3 worm cellular contexts compared by ENCODE assay signal in the genomic region with DNA sequence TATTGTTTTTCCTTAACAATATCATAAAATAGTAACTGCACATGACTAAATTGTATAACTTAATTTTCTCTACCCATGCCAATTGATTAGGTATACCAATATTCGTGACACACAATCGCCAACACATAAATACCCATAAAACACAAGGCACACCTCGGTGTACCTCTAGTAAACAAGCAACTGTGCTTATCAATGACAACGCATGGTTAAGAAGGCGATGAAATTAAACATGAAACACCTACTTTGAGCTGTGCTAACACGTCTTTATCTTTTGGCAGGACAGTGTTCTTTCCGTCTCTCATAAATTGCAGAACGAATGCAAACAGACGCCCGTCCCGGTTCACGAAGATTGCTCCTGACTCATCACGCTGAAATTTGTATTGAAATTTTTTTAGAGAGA.
TF ChIP-seq lines count a peak whose summit lies in the region.

No protein-coding gene starts in this region.

TF ChIP-seq in whole organism, L1 larva, 84 proteins besides CTCF, POLR2A, EP300 and RAD21 (continued from another document):
- TF ChIP-seq fos-1 (tag; optimal IDR thresholded peaks at IDR 0.05; lab: Kevin White, UChicago) (no peak), xbp-1 (tag; optimal IDR thresholded peaks at IDR 0.05; lab: Kevin White, UChicago) (no peak), sptf-1 (tag; optimal IDR thresholded peaks at IDR 0.05; lab: Kevin White, UChicago) (no peak), aha-1 (tag; optimal IDR thresholded peaks at IDR 0.05; lab: Kevin White, UChicago) (no peak), nhr-90 (tag; optimal IDR thresholded peaks at IDR 0.05; lab: Kevin White, UChicago; ENCODE audit: poor library complexity) (peak; percentile 13), nhr-47 (tag; optimal IDR thresholded peaks at IDR 0.05; lab: Kevin White, UChicago) (no peak), Y116A8C.19 (tag; optimal IDR thresholded peaks at IDR 0.05; lab: Kevin White, UChicago; ENCODE audit: borderline replicate concordance) (no peak), lir-3 (tag; optimal IDR thresholded peaks at IDR 0.05; lab: Kevin White, UChicago; ENCODE audit: poor library complexity) (no peak), jun-1 (tag; optimal IDR thresholded peaks at IDR 0.05; lab: Kevin White, UChicago) (peak; percentile 12), lin-35 (GFP tag; optimal IDR thresholded peaks at IDR 0.05; lab: Kevin White, UChicago) (peak in 1 of 2 experiments; percentile 60), nhr-20 (tag; optimal IDR thresholded peaks at IDR 0.05; lab: Kevin White, UChicago) (peak; percentile 19), lin-15B (tag; optimal IDR thresholded peaks at IDR 0.05; lab: Kevin White, UChicago) (no peak), nhr-11 (tag; optimal IDR thresholded peaks at IDR 0.05; lab: Kevin White, UChicago) (no peak), efl-1 (optimal IDR thresholded peaks at IDR 0.05; lab: Kevin White, UChicago) (no peak), efl-1 (GFP tag; optimal IDR thresholded peaks at IDR 0.05 in 1 of 2; lab: Kevin White, UChicago) (no peak), lin-39 (tag; optimal IDR thresholded peaks at IDR 0.05; lab: Kevin White, UChicago) (no peak), skn-1 (tag; optimal IDR thresholded peaks at IDR 0.05; lab: Kevin White, UChicago) (no peak), vab-15 (tag; optimal IDR thresholded peaks at IDR 0.05; lab: Kevin White, UChicago) (no peak), snpc-4 (tag; optimal IDR thresholded peaks at IDR 0.05; lab: Kevin White, UChicago) (no peak), mdl-1 (tag; optimal IDR thresholded peaks at IDR 0.05; lab: Kevin White, UChicago) (peak in 1 of 2 experiments; percentile 30), fkh-10 (GFP tag; optimal IDR thresholded peaks at IDR 0.05; lab: Kevin White, UChicago) (no peak), efl-3 (GFP tag; optimal IDR thresholded peaks at IDR 0.05; lab: Kevin White, UChicago) (no peak), mep-1 (tag; optimal IDR thresholded peaks at IDR 0.05; lab: Kevin White, UChicago) (no peak), lin-14 (GFP tag; optimal IDR thresholded peaks at IDR 0.05; lab: Kevin White, UChicago) (peak; percentile 22), tlp-1 (tag; optimal IDR thresholded peaks at IDR 0.05; lab: Kevin White, UChicago) (no peak), ceh-90 (tag; optimal IDR thresholded peaks at IDR 0.05; lab: Kevin White, UChicago) (no peak), blmp-1 (tag; optimal IDR thresholded peaks at IDR 0.05; lab: Kevin White, UChicago) (no peak), ztf-4 (tag; optimal IDR thresholded peaks at IDR 0.05; lab: Kevin White, UChicago) (no peak), lsy-2 (tag; optimal IDR thresholded peaks at IDR 0.05; lab: Kevin White, UChicago) (no peak), elt-3 (tag; optimal IDR thresholded peaks at IDR 0.05; lab: Kevin White, UChicago) (no peak)
TF ChIP-seq in whole organism, L1 larva: peak in this region for 8.

TF ChIP-seq in whole organism, L4 larva, 104 proteins besides CTCF, POLR2A, EP300 and RAD21 (continued from another document and continues in another):
- no peak for TF ChIP-seq ceh-44 (GFP tag; IDR thresholded peaks at IDR 0.05; lab: Robert Waterston, UW)
- no peak for TF ChIP-seq snpc-4 (tag; optimal IDR thresholded peaks at IDR 0.05; lab: Kevin White, UChicago)
- TF ChIP-seq hlh-11 (tag; optimal IDR thresholded peaks at IDR 0.05; lab: Kevin White, UChicago): peak; percentile 91
- no peak for TF ChIP-seq T26A8.4 (GFP tag; IDR thresholded peaks at IDR 0.05; lab: Robert Waterston, UW)
- TF ChIP-seq ceh-32 (tag; optimal IDR thresholded peaks at IDR 0.05; lab: Kevin White, UChicago; ENCODE audit: poor library complexity): no peak
- no peak for TF ChIP-seq lin-38 (GFP tag; IDR thresholded peaks at IDR 0.05; lab: Robert Waterston, UW)
- no peak for TF ChIP-seq zfp-3 (GFP tag; conservative IDR thresholded peaks at IDR 0.05; lab: Robert Waterston, UW)
- no peak for TF ChIP-seq sdz-12 (GFP tag; optimal IDR thresholded peaks at IDR 0.05; lab: Kevin White, UChicago)
- TF ChIP-seq vab-7 (GFP tag; IDR thresholded peaks at IDR 0.05; lab: Robert Waterston, UW): no peak
- no peak for TF ChIP-seq unc-130 (GFP tag; optimal IDR thresholded peaks at IDR 0.05; lab: Kevin White, UChicago)
- TF ChIP-seq madf-5 (GFP tag; IDR thresholded peaks at IDR 0.05; lab: Robert Waterston, UW): no peak
- TF ChIP-seq egl-27 (tag; optimal IDR thresholded peaks at IDR 0.05; lab: Kevin White, UChicago): no peak
- no peak for TF ChIP-seq ctbp-1 (GFP tag; IDR thresholded peaks at IDR 0.05; lab: Robert Waterston, UW)
- TF ChIP-seq snpc-1.2 (GFP tag; IDR thresholded peaks at IDR 0.05; lab: Robert Waterston, UW): no peak
- TF ChIP-seq nhr-6 (tag; optimal IDR thresholded peaks at IDR 0.05; lab: Kevin White, UChicago): no peak
- TF ChIP-seq zfp-2 (tag; optimal IDR thresholded peaks at IDR 0.05; lab: Kevin White, UChicago): no peak
- TF ChIP-seq mxl-3 (GFP tag; optimal IDR thresholded peaks at IDR 0.05; lab: Kevin White, UChicago): peak; percentile 67
- no peak for TF ChIP-seq set-16 (GFP tag; IDR thresholded peaks at IDR 0.05; lab: Robert Waterston, UW)
- no peak for TF ChIP-seq lin-39 (tag; optimal IDR thresholded peaks at IDR 0.05; lab: Kevin White, UChicago)
- no peak for TF ChIP-seq pha-4 (GFP tag; IDR thresholded peaks at IDR 0.05; lab: Robert Waterston, UW)
- no peak for TF ChIP-seq pha-4 (tag; optimal IDR thresholded peaks at IDR 0.05; lab: Kevin White, UChicago)
- TF ChIP-seq mdt-29 (GFP tag; IDR thresholded peaks at IDR 0.05; lab: Robert Waterston, UW): no peak
- no peak for TF ChIP-seq skn-1 (tag; optimal IDR thresholded peaks at IDR 0.05; lab: Kevin White, UChicago)
- no peak for TF ChIP-seq Y105C5A.15 (GFP tag; IDR thresholded peaks at IDR 0.05; lab: Robert Waterston, UW)
- peak; percentile 93 for TF ChIP-seq php-3 (GFP tag; IDR thresholded peaks at IDR 0.05; lab: Robert Waterston, UW)
- peak; percentile 74 for TF ChIP-seq nhr-102 (tag; optimal IDR thresholded peaks at IDR 0.05; lab: Kevin White, UChicago)
- TF ChIP-seq arid-1 (GFP tag; conservative IDR thresholded peaks at IDR 0.05; lab: Robert Waterston, UW): no peak
- TF ChIP-seq ceh-62 (tag; optimal IDR thresholded peaks at IDR 0.05; lab: Kevin White, UChicago): no peak
- peak; percentile 27 for TF ChIP-seq mes-2 (tag; optimal IDR thresholded peaks at IDR 0.05; lab: Kevin White, UChicago; ENCODE audit: poor library complexity, severe bottlenecking)
- TF ChIP-seq nhr-76 (tag; optimal IDR thresholded peaks at IDR 0.05; lab: Kevin White, UChicago): no peak
- TF ChIP-seq tra-1 (GFP tag; IDR thresholded peaks at IDR 0.05; lab: Robert Waterston, UW): peak; percentile 72; the same call in 1 of the 2 replicates
- TF ChIP-seq F26F4.8 (GFP tag; conservative IDR thresholded peaks at IDR 0.05; lab: Robert Waterston, UW): no peak
- peak; percentile 27 for TF ChIP-seq zip-2 (tag; optimal IDR thresholded peaks at IDR 0.05; lab: Kevin White, UChicago)
- TF ChIP-seq nhr-237 (tag; optimal IDR thresholded peaks at IDR 0.05; lab: Kevin White, UChicago): no peak
- TF ChIP-seq F49E8.2 (tag; optimal IDR thresholded peaks at IDR 0.05; lab: Kevin White, UChicago; ENCODE audit: borderline replicate concordance): no peak
- TF ChIP-seq lin-13 (GFP tag; optimal IDR thresholded peaks at IDR 0.05; lab: Kevin White, UChicago): no peak
- TF ChIP-seq unc-62 (GFP tag; optimal IDR thresholded peaks at IDR 0.05 in 1 of 2; lab: Kevin White, UChicago): no peak
- TF ChIP-seq unc-62 (tag; optimal IDR thresholded peaks at IDR 0.05; lab: Kevin White, UChicago): no peak
- no peak for TF ChIP-seq F10B5.3 (tag; optimal IDR thresholded peaks at IDR 0.05; lab: Kevin White, UChicago)
- TF ChIP-seq attf-4 (tag; optimal IDR thresholded peaks at IDR 0.05; lab: Kevin White, UChicago): no peak
- TF ChIP-seq spr-3 (GFP tag; optimal IDR thresholded peaks at IDR 0.05; lab: Kevin White, UChicago): no peak
- TF ChIP-seq dmd-6 (GFP tag; IDR thresholded peaks at IDR 0.05; lab: Robert Waterston, UW): peak; percentile 93
- no peak for TF ChIP-seq dmd-8 (GFP tag; IDR thresholded peaks at IDR 0.05; lab: Robert Waterston, UW)
- no peak for TF ChIP-seq nhr-111 (GFP tag; optimal IDR thresholded peaks at IDR 0.05; lab: Kevin White, UChicago)
- TF ChIP-seq lsy-2 (tag; optimal IDR thresholded peaks at IDR 0.05; lab: Kevin White, UChicago): no peak
- TF ChIP-seq D1046.2 (GFP tag; IDR thresholded peaks at IDR 0.05; lab: Robert Waterston, UW): no peak
- TF ChIP-seq ZK546.5 (tag; optimal IDR thresholded peaks at IDR 0.05; lab: Kevin White, UChicago): no peak
- peak; percentile 94 for TF ChIP-seq nhr-28 (tag; optimal IDR thresholded peaks at IDR 0.05; lab: Kevin White, UChicago)
- TF ChIP-seq hif-1 (tag; optimal IDR thresholded peaks at IDR 0.05; lab: Kevin White, UChicago): no peak
- no peak for TF ChIP-seq aly-2 (tag; optimal IDR thresholded peaks at IDR 0.05; lab: Kevin White, UChicago)
- TF ChIP-seq Y48G9A.11 (GFP tag; IDR thresholded peaks at IDR 0.05; lab: Robert Waterston, UW): no peak
- no peak for TF ChIP-seq egl-43 (GFP tag; IDR thresholded peaks at IDR 0.05; lab: Robert Waterston, UW)
- TF ChIP-seq dpl-1 (GFP tag; optimal IDR thresholded peaks at IDR 0.05; lab: Kevin White, UChicago): no peak

TF ChIP-seq in whole organism, young adult, 124 proteins besides CTCF, POLR2A, EP300 and RAD21 (continued from another document):
- TF ChIP-seq pbrm-1 (GFP tag; IDR thresholded peaks at IDR 0.05; lab: Robert Waterston, UW): no peak
- no peak for TF ChIP-seq F23B12.7 (tag; optimal IDR thresholded peaks at IDR 0.05; lab: Kevin White, UChicago; ENCODE audit: insufficient read depth)
- no peak for TF ChIP-seq ceh-27 (GFP tag; optimal IDR thresholded peaks at IDR 0.05; lab: Kevin White, UChicago)
- TF ChIP-seq zfh-2 (GFP tag; conservative IDR thresholded peaks at IDR 0.05; lab: Robert Waterston, UW): no peak
- no peak for TF ChIP-seq let-526 (GFP tag; IDR thresholded peaks at IDR 0.05; lab: Robert Waterston, UW)
- peak; percentile 39 for TF ChIP-seq ZK185.1 (tag; optimal IDR thresholded peaks at IDR 0.05; lab: Kevin White, UChicago; ENCODE audit: poor library complexity, severe bottlenecking)
- TF ChIP-seq snpc-4 (GFP tag; optimal IDR thresholded peaks at IDR 0.05; lab: Kevin White, UChicago): no peak
- no peak for TF ChIP-seq snpc-4 (tag; optimal IDR thresholded peaks at IDR 0.05; lab: Kevin White, UChicago)
- no peak for TF ChIP-seq aptf-2 (GFP tag; conservative IDR thresholded peaks at IDR 0.05; lab: Robert Waterston, UW)
- no peak for TF ChIP-seq attf-6 (GFP tag; IDR thresholded peaks at IDR 0.05; lab: Robert Waterston, UW)
- TF ChIP-seq egrh-3 (GFP tag; IDR thresholded peaks at IDR 0.05; lab: Robert Waterston, UW): no peak
- TF ChIP-seq ztf-28 (GFP tag; IDR thresholded peaks at IDR 0.05; lab: Robert Waterston, UW): no peak
